Worm (Caenorhabditis elegans): Measurements from ENCODE around the gene Y51H7C.10.

Y51H7C.10 gene

DNA sequence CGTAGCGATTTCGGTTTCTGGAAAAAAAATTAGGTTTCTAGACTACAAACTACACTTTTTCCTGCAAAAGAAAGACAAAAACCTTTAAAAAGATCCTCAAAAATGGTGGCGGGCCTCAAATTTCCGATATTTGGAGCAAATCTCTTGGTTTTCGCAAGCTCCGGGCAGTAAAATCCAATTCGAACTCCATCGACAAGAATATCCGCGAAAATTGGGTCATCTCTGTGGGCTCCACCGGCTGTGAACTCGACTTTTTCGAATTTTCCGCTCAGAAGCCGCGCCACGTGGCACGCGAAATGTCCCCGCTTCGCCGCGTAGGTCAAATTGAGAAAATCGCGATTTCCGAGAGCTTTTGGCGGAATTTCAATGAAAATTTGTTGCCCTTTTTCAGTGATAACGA lies 13.2 kb upstream of the Y51H7C.10 start:
- TF ChIP-seq ceh-22 (tag; optimal IDR thresholded peaks at IDR 0.05), result no peak
- TF ChIP-seq hlh-6 (tag; optimal IDR thresholded peaks at IDR 0.05), result no peak
- no peak for TF ChIP-seq pat-9 (tag; optimal IDR thresholded peaks at IDR 0.05)
- TF ChIP-seq sox-4 (tag; optimal IDR thresholded peaks at IDR 0.05), result no peak
- no peak for TF ChIP-seq pros-1 (tag; optimal IDR thresholded peaks at IDR 0.05)
- TF ChIP-seq C08G9.2 (tag; optimal IDR thresholded peaks at IDR 0.05), result no peak
- no peak for TF ChIP-seq hlh-15 (tag; optimal IDR thresholded peaks at IDR 0.05)
- TF ChIP-seq fkh-6 (tag; optimal IDR thresholded peaks at IDR 0.05), result no peak
- no peak for TF ChIP-seq mec-3 (tag; optimal IDR thresholded peaks at IDR 0.05; ENCODE audit: borderline replicate concordance)
- TF ChIP-seq unc-86 (tag; optimal IDR thresholded peaks at IDR 0.05), result no peak

ce11 chrII:1420806-1421463 lies 2.6 kb downstream of the Y51H7C.10 start:
- TF ChIP-seq ceh-18 (tag; optimal IDR thresholded peaks at IDR 0.05) (no peak), C08G9.2 (tag; optimal IDR thresholded peaks at IDR 0.05) (no peak), fkh-10 (GFP tag; optimal IDR thresholded peaks at IDR 0.05) (no peak), pat-9 (tag; optimal IDR thresholded peaks at IDR 0.05) (no peak), eyg-1 (tag; optimal IDR thresholded peaks at IDR 0.05) (no peak), hlh-13 (GFP tag; optimal IDR thresholded peaks at IDR 0.05) (no peak), hlh-6 (tag; optimal IDR thresholded peaks at IDR 0.05) (no peak), ceh-9 (tag; optimal IDR thresholded peaks at IDR 0.05) (no peak), che-1 (tag; optimal IDR thresholded peaks at IDR 0.05) (no peak), T23F11.4 (GFP tag; optimal IDR thresholded peaks at IDR 0.05) (no peak), unc-86 (tag; optimal IDR thresholded peaks at IDR 0.05) (no peak), pha-4 (tag; optimal IDR thresholded peaks at IDR 0.05) (no peak), dve-1 (tag; optimal IDR thresholded peaks at IDR 0.05) (no peak), npax-4 (tag; optimal IDR thresholded peaks at IDR 0.05) (no peak), ama-1 (optimal IDR thresholded peaks at IDR 0.05) (no peak), lin-11 (tag; optimal IDR thresholded peaks at IDR 0.05) (no peak)

- no peak for TF ChIP-seq T23F11.4 (GFP tag; optimal IDR thresholded peaks at IDR 0.05)
- TF ChIP-seq lim-6 (tag; optimal IDR thresholded peaks at IDR 0.05), result no peak
- no peak for TF ChIP-seq hlh-6 (tag; optimal IDR thresholded peaks at IDR 0.05)
- TF ChIP-seq unc-86 (tag; optimal IDR thresholded peaks at IDR 0.05), result no peak
- TF ChIP-seq ceh-2 (tag; optimal IDR thresholded peaks at IDR 0.05), result no peak
- TF ChIP-seq ama-1 (optimal IDR thresholded peaks at IDR 0.05), result no peak
- no peak for TF ChIP-seq ceh-14 (tag; optimal IDR thresholded peaks at IDR 0.05)
- no peak for TF ChIP-seq nfya-1 (tag; optimal IDR thresholded peaks at IDR 0.05)
- TF ChIP-seq dmd-4 (tag; optimal IDR thresholded peaks at IDR 0.05; ENCODE audit: borderline replicate concordance), result no peak
- no peak for TF ChIP-seq fkh-6 (tag; optimal IDR thresholded peaks at IDR 0.05)
- TF ChIP-seq K09A11.1 (tag; optimal IDR thresholded peaks at IDR 0.05; ENCODE audit: insufficient read depth), result no peak
Observed at ce11 chrII:1419994-1420393, 3.6 kb downstream of the Y51H7C.10 start.

- no peak for TF ChIP-seq elt-4 (tag; optimal IDR thresholded peaks at IDR 0.05)
- no peak for TF ChIP-seq pag-3 (tag; optimal IDR thresholded peaks at IDR 0.05; ENCODE audit: borderline replicate concordance)
- TF ChIP-seq ama-1 (optimal IDR thresholded peaks at IDR 0.05), result no peak
Observed at ce11 chrII:1412359-1412907, 11.1 kb downstream of the Y51H7C.10 start, which contains the start of gene alkb-1. TSS of gene alkb-1 (plus strand) at chrII:1412409.

- no peak for TF ChIP-seq syd-9 (tag; optimal IDR thresholded peaks at IDR 0.05)
- no peak for TF ChIP-seq ztf-16 (tag; optimal IDR thresholded peaks at IDR 0.05)
- TF ChIP-seq tbx-7 (tag; optimal IDR thresholded peaks at IDR 0.05), result no peak
Observed at ce11 chrII:1411372-1411771, 12.2 kb downstream of the Y51H7C.10 start, which contains the start of gene Y51H7C.9. TSS of gene Y51H7C.9 (minus strand) at chrII:1411472.

Data from whole organism, late embryonic.